Worm (Caenorhabditis elegans): ENCODE results near the gene col-183.

The col-183 gene

ce11 chrX:13503839-13504238 is 36.3 kb upstream of the col-183 start:
- no peak for TF ChIP-seq snpc-4 (tag; optimal IDR thresholded peaks at IDR 0.05)
- no peak for TF ChIP-seq ama-1 (optimal IDR thresholded peaks at IDR 0.05)
- TF ChIP-seq mep-1 (tag; optimal IDR thresholded peaks at IDR 0.05) = no peak
- TF ChIP-seq lin-14 (GFP tag; optimal IDR thresholded peaks at IDR 0.05) = peak; percentile 35
- no peak for TF ChIP-seq unc-30 (tag; optimal IDR thresholded peaks at IDR 0.05)
- TF ChIP-seq fkh-8 (tag; optimal IDR thresholded peaks at IDR 0.05) = peak; percentile 21

- TF ChIP-seq nhr-71 (tag; optimal IDR thresholded peaks at IDR 0.05) = peak; percentile 46
- peak; percentile 86 for TF ChIP-seq lin-14 (GFP tag; optimal IDR thresholded peaks at IDR 0.05)
- TF ChIP-seq swsn-7 (tag; optimal IDR thresholded peaks at IDR 0.05) = peak; percentile 52
- TF ChIP-seq hlh-4 (tag; optimal IDR thresholded peaks at IDR 0.05) = no peak
- peak; percentile 18 for TF ChIP-seq snu-23 (GFP tag; optimal IDR thresholded peaks at IDR 0.05)
- TF ChIP-seq ama-1 (optimal IDR thresholded peaks at IDR 0.05) = no peak
- TF ChIP-seq mef-2 (tag; optimal IDR thresholded peaks at IDR 0.05) = no peak
- no peak for TF ChIP-seq C04F5.9 (tag; optimal IDR thresholded peaks at IDR 0.05)
- peak in 2 of 3 experiments; percentile 54 to 75 for TF ChIP-seq ceh-82 (tag; optimal IDR thresholded peaks at IDR 0.05)
- TF ChIP-seq skn-1 (tag; optimal IDR thresholded peaks at IDR 0.05) = no peak
- TF ChIP-seq unc-86 (tag; optimal IDR thresholded peaks at IDR 0.05) = peak; percentile 33
- TF ChIP-seq nhr-19 (GFP tag; conservative IDR thresholded peaks at IDR 0.05) = no peak
- TF ChIP-seq sptf-1 (tag; optimal IDR thresholded peaks at IDR 0.05) = no peak
- no peak for TF ChIP-seq egl-27 (tag; optimal IDR thresholded peaks at IDR 0.05)
- peak; percentile 28 for TF ChIP-seq tbx-2 (tag; optimal IDR thresholded peaks at IDR 0.05)
- no peak for TF ChIP-seq nhr-85 (tag)
- TF ChIP-seq hlh-17 (GFP tag; optimal IDR thresholded peaks at IDR 0.05; ENCODE audit: borderline replicate concordance) = no peak
- TF ChIP-seq jun-1 (tag; optimal IDR thresholded peaks at IDR 0.05) = no peak
- TF ChIP-seq nhr-90 (tag; optimal IDR thresholded peaks at IDR 0.05; ENCODE audit: poor library complexity) = no peak
- TF ChIP-seq dpl-1 (GFP tag; optimal IDR thresholded peaks at IDR 0.05) = no peak
- TF ChIP-seq nhr-84 (tag; optimal IDR thresholded peaks at IDR 0.05) = no peak
- no peak for TF ChIP-seq aly-2 (tag; optimal IDR thresholded peaks at IDR 0.05)
- TF ChIP-seq nhr-237 (tag; optimal IDR thresholded peaks at IDR 0.05) = no peak
- no peak for TF ChIP-seq unc-62 (GFP tag; optimal IDR thresholded peaks at IDR 0.05)
- TF ChIP-seq egl-13 (tag; optimal IDR thresholded peaks at IDR 0.05) = peak; percentile 22
- TF ChIP-seq F16B12.6 (tag; optimal IDR thresholded peaks at IDR 0.05) = no peak
- peak; percentile 7 for TF ChIP-seq dsc-1 (tag; optimal IDR thresholded peaks at IDR 0.05)
- peak; percentile 30 for TF ChIP-seq isw-1 (GFP tag; IDR thresholded peaks at IDR 0.05)
- no peak for TF ChIP-seq ztf-4 (tag; optimal IDR thresholded peaks at IDR 0.05)
- no peak for TF ChIP-seq sox-4 (tag; optimal IDR thresholded peaks at IDR 0.05)
- TF ChIP-seq nhr-47 (tag; optimal IDR thresholded peaks at IDR 0.05) = peak; percentile 51
- peak; percentile 9 to 51 for TF ChIP-seq lsy-2 (tag; optimal IDR thresholded peaks at IDR 0.05)
- TF ChIP-seq lin-15B (tag; optimal IDR thresholded peaks at IDR 0.05) = peak; percentile 9
- no peak for TF ChIP-seq ceh-88 (GFP tag; IDR thresholded peaks at IDR 0.05)
- peak; percentile 33 for TF ChIP-seq xbp-1 (tag; optimal IDR thresholded peaks at IDR 0.05)
- TF ChIP-seq ztf-11 (tag; optimal IDR thresholded peaks at IDR 0.05) = no peak
- no peak for TF ChIP-seq unc-30 (tag; optimal IDR thresholded peaks at IDR 0.05)
- TF ChIP-seq ces-1 (GFP tag; optimal IDR thresholded peaks at IDR 0.05) = no peak
- peak in 1 of 2 experiments; percentile 5 for TF ChIP-seq lin-35 (GFP tag; optimal IDR thresholded peaks at IDR 0.05)
- no peak for TF ChIP-seq hpl-2 (GFP tag; optimal IDR thresholded peaks at IDR 0.05)
- peak; percentile 66 for TF ChIP-seq fkh-8 (tag; optimal IDR thresholded peaks at IDR 0.05)
- no peak for TF ChIP-seq nhr-28 (tag; optimal IDR thresholded peaks at IDR 0.05)
- TF ChIP-seq blmp-1 (tag; optimal IDR thresholded peaks at IDR 0.05) = no peak
- no peak for TF ChIP-seq ceh-63 (GFP tag; optimal IDR thresholded peaks at IDR 0.05)
- TF ChIP-seq fkh-10 (GFP tag; optimal IDR thresholded peaks at IDR 0.05) = peak; percentile 44
- peak; percentile 23 for TF ChIP-seq mep-1 (tag; optimal IDR thresholded peaks at IDR 0.05)
Measured at ce11 chrX:13502282-13502681, 34.7 kb upstream of the col-183 start.

Measured in whole organism, L1 larva.